Fruit fly (Drosophila melanogaster) whole organism, pupa: ENCODE results near the gene toe.
A peak's percentile ranks its signal among the peaks of the same experiment; 100 is the strongest.

Experiments used
- CG10348 ChIP-seq: fragments of 200-800 bp; sonication (Bioruptor generic); IDR thresholded peaks from 2 replicates; pipeline ENCODE4 v1.3.6; 2022; ENCODE audit warnings: missing biosample characterization, missing genetic modification characterization
- CG12605 ChIP-seq: fragments of 200-800 bp; sonication (Bioruptor generic); IDR thresholded peaks from 2 replicates; pipeline ENCODE4 v1.3.6; 2022; ENCODE audit warnings: missing biosample characterization, missing genetic modification characterization
- CG13204 ChIP-seq: fragments of 200-800 bp; sonication (Bioruptor generic); optimal IDR thresholded peaks from 2 replicates; lab custom pipeline; 2018; ENCODE audit warnings: missing biosample characterization, mild to moderate bottlenecking, missing genetic modification characterization, moderate library complexity
- CG14655 ChIP-seq: fragments of 200-800 bp; sonication (Bioruptor generic); optimal IDR thresholded peaks from 3 replicates; lab custom pipeline; 2017; ENCODE audit warnings: mild to moderate bottlenecking, missing biosample characterization, missing genetic modification reagents, missing genetic modification characterization
- CG15710 ChIP-seq: fragments of 200-800 bp; sonication (Bioruptor generic); optimal IDR thresholded peaks from 2 replicates; lab custom pipeline; 2018; ENCODE audit warnings: missing biosample characterization, mild to moderate bottlenecking, missing genetic modification characterization, moderate library complexity
- CG17806 ChIP-seq: fragments of 200-800 bp; sonication (Bioruptor generic); optimal IDR thresholded peaks from 2 replicates; lab custom pipeline; 2018; ENCODE audit warnings: missing biosample characterization, mild to moderate bottlenecking, missing genetic modification characterization, moderate library complexity
- CG32121 ChIP-seq: fragments of 200-800 bp; sonication (Bioruptor generic); IDR thresholded peaks from 2 replicates; pipeline ENCODE4 v1.3.6; 2022; ENCODE audit warnings: missing biosample characterization, missing genetic modification characterization
- CG34367 ChIP-seq: fragments of 200-800 bp; sonication (Bioruptor generic); optimal IDR thresholded peaks from 2 replicates; lab custom pipeline; 2018; ENCODE audit warnings: missing biosample characterization, mild to moderate bottlenecking, missing genetic modification characterization
- CG4496 ChIP-seq: fragments of 200-800 bp; sonication (Bioruptor generic); IDR thresholded peaks from 3 replicates; pipeline ENCODE4 v1.3.6; 2022; ENCODE audit warnings: missing biosample characterization, missing genetic modification characterization
- CG8159 ChIP-seq: fragments of 200-800 bp; sonication (Bioruptor generic); optimal IDR thresholded peaks from 3 replicates; lab custom pipeline; 2018; ENCODE audit warnings: missing biosample characterization, mild to moderate bottlenecking, missing genetic modification characterization, moderate library complexity
- CG8301 ChIP-seq: fragments of 200-800 bp; sonication (Bioruptor generic); optimal IDR thresholded peaks from 2 replicates; lab custom pipeline; 2018; ENCODE audit warnings: missing biosample characterization, mild to moderate bottlenecking, missing genetic modification characterization
- CG9948 ChIP-seq: fragments of 200-800 bp; sonication (Bioruptor generic); optimal IDR thresholded peaks from 2 replicates; lab custom pipeline; 2018; ENCODE audit warnings: missing biosample characterization, mild to moderate bottlenecking, missing genetic modification characterization, moderate library complexity
- D1 ChIP-seq: fragments of 200-800 bp; sonication (Bioruptor generic); optimal IDR thresholded peaks from 2 replicates; lab custom pipeline; 2018; ENCODE audit warnings: missing biosample characterization, mild to moderate bottlenecking, missing genetic modification characterization, moderate library complexity
- EcR ChIP-seq: fragments of 200-800 bp; sonication (Bioruptor generic); optimal IDR thresholded peaks from 3 replicates; lab custom pipeline; 2019; ENCODE audit warnings: missing biosample characterization, missing genetic modification characterization, mild to moderate bottlenecking, moderate library complexity, missing genetic modification reagents
- Ets98B ChIP-seq: fragments of 200-800 bp; sonication (Bioruptor generic); IDR thresholded peaks from 2 replicates; pipeline ENCODE4 v1.3.6; 2022; ENCODE audit warnings: missing biosample characterization, missing genetic modification characterization
- Pif1A ChIP-seq: fragments of 200-800 bp; sonication (Bioruptor generic); optimal IDR thresholded peaks from 3 replicates; lab custom pipeline; 2016; ENCODE audit warnings: missing biosample characterization, missing genetic modification characterization
- Pif1B ChIP-seq: fragments of 200-800 bp; sonication (Bioruptor generic); optimal IDR thresholded peaks from 3 replicates; lab custom pipeline; 2016; ENCODE audit warnings: missing biosample characterization, missing genetic modification characterization
- Snoo ChIP-seq: fragments of 200-800 bp; sonication (Bioruptor generic); optimal IDR thresholded peaks from 3 replicates; lab custom pipeline; 2017; ENCODE audit warnings: missing biosample characterization, mild to moderate bottlenecking, missing genetic modification characterization, inconsistent platforms
- fd96Ca ChIP-seq: fragments of 200-800 bp; sonication (Bioruptor generic); IDR thresholded peaks from 3 replicates; pipeline ENCODE4 v1.3.6; 2022; ENCODE audit warnings: missing biosample characterization, missing genetic modification characterization
- gl ChIP-seq: fragments of 200-800 bp; sonication (Bioruptor generic); optimal IDR thresholded peaks from 2 replicates; lab custom pipeline; 2018; ENCODE audit warnings: missing biosample characterization, mild to moderate bottlenecking, missing genetic modification characterization
- rn ChIP-seq: fragments of 200-800 bp; sonication (Bioruptor generic); IDR thresholded peaks from 2 replicates; pipeline ENCODE4 v1.3.6; 2022; ENCODE audit warnings: missing biosample characterization, missing genetic modification characterization

The toe gene

dm6 chr3L:12407779-12408178, 24.7 kb downstream of the toe start:
- no peak for TF ChIP-seq gl (tag; lab: Kevin White, UChicago)
- no peak for TF ChIP-seq CG32121 (GFP tag; lab: Robert Waterston, UW)
- no peak for TF ChIP-seq CG17806
- no peak for TF ChIP-seq rn (GFP tag; lab: Robert Waterston, UW)
- TF ChIP-seq CG14655, result no peak
- TF ChIP-seq Ets98B, result no peak
- TF ChIP-seq CG34367 (tag; lab: Kevin White, UChicago), result no peak
- no peak for TF ChIP-seq CG12605
- TF ChIP-seq CG8159 (tag; lab: Kevin White, UChicago), result no peak
- TF ChIP-seq CG4496 (GFP tag; lab: Robert Waterston, UW), result no peak
- TF ChIP-seq D1 (tag; lab: Kevin White, UChicago), result no peak
- no peak for TF ChIP-seq CG15710 (tag; lab: Kevin White, UChicago)
- no peak for TF ChIP-seq fd96Ca (GFP tag; lab: Robert Waterston, UW)
- no peak for TF ChIP-seq CG13204 (GFP tag; lab: Kevin White, UChicago)
- TF ChIP-seq CG10348 (GFP tag; lab: Robert Waterston, UW), result no peak
- no peak for TF ChIP-seq Pif1B (GFP tag; lab: Kevin White, UChicago)
- TF ChIP-seq CG9948 (tag; lab: Kevin White, UChicago), result no peak
- TF ChIP-seq Pif1A, result no peak

- TF ChIP-seq CG4496 (GFP tag; lab: Robert Waterston, UW) (peak; percentile 78; the same call in 2 of the 3 replicates), CG10348 (GFP tag; lab: Robert Waterston, UW) (no peak; the same call in 1 of the 2 replicates), Pif1A (peak; percentile 85), fd96Ca (GFP tag; lab: Robert Waterston, UW) (peak; percentile 51; the same call in 2 of the 3 replicates), EcR (GFP tag; lab: Kevin White, UChicago) (peak; percentile 83), CG9948 (tag; lab: Kevin White, UChicago) (no peak), CG8159 (tag; lab: Kevin White, UChicago) (peak; percentile 27), CG32121 (GFP tag; lab: Robert Waterston, UW) (peak; percentile 67), CG34367 (tag; lab: Kevin White, UChicago) (peak; percentile 35), rn (GFP tag; lab: Robert Waterston, UW) (peak; percentile 34; the same call in 1 of the 2 replicates), CG14655 (no peak), CG17806 (peak; percentile 13), Ets98B (peak; percentile 38), D1 (tag; lab: Kevin White, UChicago) (no peak), CG13204 (GFP tag; lab: Kevin White, UChicago) (peak; percentile 63), CG15710 (tag; lab: Kevin White, UChicago) (no peak), Pif1B (GFP tag; lab: Kevin White, UChicago) (peak; percentile 71), Snoo (tag; lab: Kevin White, UChicago) (peak; percentile 20), CG8301 (peak; percentile 24), gl (tag; lab: Kevin White, UChicago) (peak; percentile 8), CG12605 (peak; percentile 32; the same call in 1 of the 2 replicates)
Measured at dm6 chr3L:12406999-12407632, 25.4 kb downstream of the toe start.

dm6 chr3L:12405889-12406500, 26.5 kb downstream of the toe start:
- TF ChIP-seq Pif1B (GFP tag; lab: Kevin White, UChicago) (no peak), Snoo (tag; lab: Kevin White, UChicago) (no peak), D1 (tag; lab: Kevin White, UChicago) (no peak), CG32121 (GFP tag; lab: Robert Waterston, UW) (no peak), CG13204 (GFP tag; lab: Kevin White, UChicago) (no peak), Pif1A (no peak), fd96Ca (GFP tag; lab: Robert Waterston, UW) (no peak), EcR (GFP tag; lab: Kevin White, UChicago) (no peak), CG15710 (tag; lab: Kevin White, UChicago) (no peak), CG4496 (GFP tag; lab: Robert Waterston, UW) (no peak), CG34367 (tag; lab: Kevin White, UChicago) (no peak), CG14655 (no peak), CG8159 (tag; lab: Kevin White, UChicago) (no peak), Ets98B (no peak), rn (GFP tag; lab: Robert Waterston, UW) (no peak)

DNA sequence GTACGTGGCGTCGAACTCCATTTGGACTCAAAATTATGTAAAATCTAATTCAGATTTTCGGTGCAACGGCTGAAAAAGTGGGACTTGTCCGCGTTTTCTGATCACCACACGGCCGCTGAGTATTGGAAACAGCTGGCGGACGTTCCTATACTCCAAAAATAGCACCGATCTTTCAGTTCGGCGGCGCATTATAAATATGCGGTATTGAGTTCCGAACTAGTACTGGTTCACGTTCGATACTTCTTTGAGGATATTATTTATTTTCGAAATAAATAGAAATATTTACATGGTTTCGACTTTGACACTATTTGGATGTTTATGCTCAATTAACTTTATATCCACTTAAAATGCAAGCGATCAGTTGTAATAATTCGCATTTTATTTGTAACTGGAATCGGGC, 30.7 kb downstream of the toe start, which contains the start of gene Smyd4-2:
TSS of gene Smyd4-2 (minus strand) at position 136 of the 400 bp plus-strand sequence.
- no peak for TF ChIP-seq Snoo (tag; lab: Kevin White, UChicago)
- no peak for TF ChIP-seq CG14655
- TF ChIP-seq CG17806, result no peak
- no peak for TF ChIP-seq EcR (GFP tag; lab: Kevin White, UChicago)
- TF ChIP-seq CG32121 (GFP tag; lab: Robert Waterston, UW), result no peak
- no peak for TF ChIP-seq CG10348 (GFP tag; lab: Robert Waterston, UW)

DNA sequence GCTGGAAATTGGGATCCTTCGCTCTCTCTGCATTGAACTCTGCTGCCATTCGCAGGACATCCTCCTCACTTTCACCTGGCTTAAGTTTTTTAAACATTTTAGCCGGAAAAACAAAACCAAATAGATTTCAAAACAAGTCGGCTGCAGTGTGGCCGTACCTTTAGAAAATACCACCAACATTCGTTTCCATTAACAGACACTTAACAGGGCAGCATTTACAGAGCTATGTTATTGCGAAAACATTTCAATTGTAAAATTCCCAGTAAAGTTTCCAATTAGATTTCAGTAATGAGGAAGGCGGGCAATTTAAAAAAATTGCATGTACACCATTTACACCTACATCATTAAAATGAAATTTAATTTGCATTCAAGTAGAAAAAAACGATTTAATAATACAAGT, 33.3 kb downstream of the toe start, which contains the start of gene CG32104:
TSS of gene CG32104 (minus strand) at position 152 of the 400 bp plus-strand sequence.
- TF ChIP-seq CG4496 (GFP tag; lab: Robert Waterston, UW), result no peak
- TF ChIP-seq CG15710 (tag; lab: Kevin White, UChicago), result no peak
- TF ChIP-seq CG32121 (GFP tag; lab: Robert Waterston, UW), result no peak
- no peak for TF ChIP-seq Pif1B (GFP tag; lab: Kevin White, UChicago)
- no peak for TF ChIP-seq rn (GFP tag; lab: Robert Waterston, UW)
- no peak for TF ChIP-seq CG9948 (tag; lab: Kevin White, UChicago)
- TF ChIP-seq D1 (tag; lab: Kevin White, UChicago), result no peak
- TF ChIP-seq fd96Ca (GFP tag; lab: Robert Waterston, UW), result no peak
- TF ChIP-seq Pif1A, result no peak
- no peak for TF ChIP-seq Snoo (tag; lab: Kevin White, UChicago)
- TF ChIP-seq CG34367 (tag; lab: Kevin White, UChicago), result no peak
- TF ChIP-seq Ets98B, result no peak
- no peak for TF ChIP-seq CG8301
